Fruit fly (Drosophila melanogaster) whole organism, wandering third instar larva: ENCODE results near the gene mRpL10.
A peak's percentile ranks its signal among the peaks of the same experiment; 100 is the strongest.

ENCODE experiments used
- Abd-B ChIP-seq: fragments of >200 bp; optimal IDR thresholded peaks from 2 replicates; lab custom pipeline; 2017; ENCODE audit warnings: missing biosample characterization, missing genetic modification characterization
- CG32264 ChIP-seq: fragments of 200-800 bp; sonication (Bioruptor generic); optimal IDR thresholded peaks from 2 replicates; lab custom pipeline; 2016; ENCODE audit warnings: missing biosample characterization, missing genetic modification characterization
- CG9705 ChIP-seq: fragments of 200-800 bp; sonication (Bioruptor generic); optimal IDR thresholded peaks from 2 replicates; lab custom pipeline; 2018; ENCODE audit warnings: missing biosample characterization, mild to moderate bottlenecking, missing genetic modification characterization
- CrebA ChIP-seq: fragments of 200-800 bp; sonication (Bioruptor generic); optimal IDR thresholded peaks from 2 replicates; lab custom pipeline; 2016; ENCODE audit warnings: missing biosample characterization, mild to moderate bottlenecking, missing genetic modification characterization, borderline replicate concordance
- Dfd ChIP-seq: fragments of >200 bp; optimal IDR thresholded peaks from 2 replicates; lab custom pipeline; 2017; ENCODE audit warnings: missing biosample characterization, missing genetic modification characterization
- Dif ChIP-seq: fragments of 200-275, 200-300 bp; sonication (Bioruptor generic); optimal IDR thresholded peaks from 2 replicates; lab custom pipeline; 2018; ENCODE audit warnings: missing biosample characterization, missing genetic modification characterization; ENCODE audit not compliant: partially characterized antibody
- GATAd ChIP-seq: sonication (Bioruptor generic); optimal IDR thresholded peaks from 2 replicates; lab custom pipeline; 2016; ENCODE audit warnings: missing biosample characterization, missing genetic modification characterization
- HLH106 ChIP-seq: fragments of 200-800 bp; optimal IDR thresholded peaks from 3 replicates; lab custom pipeline; 2019; ENCODE audit warnings: missing biosample characterization, mild to moderate bottlenecking, missing genetic modification characterization, moderate library complexity
- Hnf4 ChIP-seq: fragments of 200-800 bp; sonication (Bioruptor generic); optimal IDR thresholded peaks from 2 replicates; lab custom pipeline; 2016; ENCODE audit warnings: missing biosample characterization, mild to moderate bottlenecking, missing genetic modification characterization
- Hr78 ChIP-seq: fragments of >200 bp; optimal IDR thresholded peaks from 2 replicates; lab custom pipeline; 2017; ENCODE audit warnings: missing biosample characterization, missing genetic modification characterization
- Hr83 ChIP-seq: fragments of 200-300 bp; sonication (Bioruptor generic); optimal IDR thresholded peaks from 2 replicates; lab custom pipeline; 2016; ENCODE audit warnings: missing biosample characterization, mild to moderate bottlenecking, missing genetic modification characterization, moderate library complexity; ENCODE audit not compliant: poor library complexity, severe bottlenecking
- Jra ChIP-seq: sonication (Bioruptor generic); optimal IDR thresholded peaks from 2 replicates; lab custom pipeline; 2016; ENCODE audit warnings: missing biosample characterization, missing genetic modification characterization
- Mio ChIP-seq: sonication (Bioruptor generic); optimal IDR thresholded peaks from 2 replicates; lab custom pipeline; 2016; ENCODE audit warnings: missing biosample characterization, missing genetic modification characterization
- Myc ChIP-seq: fragments of >200 bp; optimal IDR thresholded peaks from 2 replicates; lab custom pipeline; 2017
- N ChIP-seq: fragments of >200 bp; optimal IDR thresholded peaks from 2 replicates; lab custom pipeline; 2018; ENCODE audit warnings: missing biosample characterization, missing external identifiers, missing genetic modification characterization
- OdsH ChIP-seq: fragments of 200-800 bp; sonication (Bioruptor generic); optimal IDR thresholded peaks from 2 replicates; lab custom pipeline; 2016; ENCODE audit warnings: missing biosample characterization, mild to moderate bottlenecking, missing genetic modification characterization
- Rel ChIP-seq, 2 experiments: fragments of 200-800 bp; sonication (Bioruptor generic) in 1 of 2; optimal IDR thresholded peaks; 2 replicates in 1 of 2; 3 replicates in 1 of 2; lab custom pipeline; 2016 to 2019; ENCODE audit warnings: mild to moderate bottlenecking in 2 of 2, missing biosample characterization in 2 of 2, missing genetic modification characterization in 2 of 2, moderate library complexity in 1 of 2
- Sp1 ChIP-seq: fragments of 200-800 bp; sonication (Bioruptor generic); optimal IDR thresholded peaks from 3 replicates; lab custom pipeline; 2019; ENCODE audit warnings: missing biosample characterization, mild to moderate bottlenecking, missing genetic modification characterization, moderate library complexity
- Vsx2 ChIP-seq: fragments of 200-300, 225-300 bp; sonication (Bioruptor generic); optimal IDR thresholded peaks from 2 replicates; lab custom pipeline; 2018; ENCODE audit warnings: missing biosample characterization, missing genetic modification characterization; ENCODE audit not compliant: partially characterized antibody
- br ChIP-seq: fragments of 200-800 bp; sonication (Bioruptor generic); optimal IDR thresholded peaks from 2 replicates; lab custom pipeline; 2016; ENCODE audit warnings: missing biosample characterization, missing genetic modification characterization
- brk ChIP-seq: fragments of 200-800 bp; sonication (Bioruptor generic); optimal IDR thresholded peaks from 2 replicates; lab custom pipeline; 2016; ENCODE audit warnings: missing biosample characterization, mild to moderate bottlenecking, missing genetic modification characterization
- dl ChIP-seq, 2 experiments: fragments of 175-275, 200-275 bp in 1 of 2; fragments of 200-275 bp in 1 of 2; sonication (Bioruptor generic); optimal IDR thresholded peaks; lab custom pipeline; 2018; ENCODE audit warnings: mild to moderate bottlenecking in 2 of 2, missing biosample characterization in 2 of 2, missing genetic modification characterization in 2 of 2, moderate library complexity in 2 of 2; ENCODE audit not compliant: partially characterized antibody in 2 of 2, insufficient read depth in 1 of 2
- dmrt93B ChIP-seq: fragments of 200-800 bp; sonication (Bioruptor generic); optimal IDR thresholded peaks from 2 replicates; lab custom pipeline; 2018; ENCODE audit warnings: missing biosample characterization, mild to moderate bottlenecking, missing genetic modification characterization
- dsf ChIP-seq: sonication (Bioruptor generic); optimal IDR thresholded peaks from 2 replicates; lab custom pipeline; 2016; ENCODE audit warnings: missing biosample characterization, missing genetic modification characterization, borderline replicate concordance
- ey ChIP-seq: fragments of 200-800 bp; sonication (Bioruptor generic); optimal IDR thresholded peaks from 2 replicates; lab custom pipeline; 2016; ENCODE audit warnings: missing biosample characterization, missing genetic modification characterization
- foxo ChIP-seq, 2 experiments: fragments of 200-800 bp; sonication (Bioruptor generic); optimal IDR thresholded peaks; 2 replicates in 1 of 2; 3 replicates in 1 of 2; lab custom pipeline; 2016 to 2017; ENCODE audit warnings: missing biosample characterization in 2 of 2, missing genetic modification characterization in 2 of 2
- fru ChIP-seq: fragments of 200-800 bp; sonication (Bioruptor generic); optimal IDR thresholded peaks from 3 replicates; lab custom pipeline; 2016; ENCODE audit warnings: missing biosample characterization, mild to moderate bottlenecking, missing genetic modification characterization
- h ChIP-seq: fragments of 200-800 bp; sonication (Bioruptor generic); optimal IDR thresholded peaks from 3 replicates; lab custom pipeline; 2016; ENCODE audit warnings: missing biosample characterization, mild to moderate bottlenecking, missing genetic modification characterization
- jim ChIP-seq: fragments of 175-275, 200-325 bp; sonication (Bioruptor generic); optimal IDR thresholded peaks from 2 replicates; lab custom pipeline; 2016; ENCODE audit warnings: missing biosample characterization, mild to moderate bottlenecking, missing genetic modification characterization
- lola ChIP-seq: fragments of >200 bp; optimal IDR thresholded peaks from 2 replicates; lab custom pipeline; 2017; ENCODE audit warnings: missing biosample characterization, missing genetic modification characterization
- pan ChIP-seq: fragments of >200 bp; optimal IDR thresholded peaks from 2 replicates; lab custom pipeline; 2017
- psq ChIP-seq: fragments of 200-800 bp; sonication (Bioruptor generic); optimal IDR thresholded peaks from 3 replicates; lab custom pipeline; 2017; ENCODE audit warnings: missing biosample characterization, mild to moderate bottlenecking, missing genetic modification characterization, moderate library complexity
- rgr ChIP-seq: fragments of 200-800 bp; sonication (Bioruptor generic); optimal IDR thresholded peaks from 3 replicates; lab custom pipeline; 2016; ENCODE audit warnings: missing biosample characterization, mild to moderate bottlenecking, missing genetic modification characterization
- sage ChIP-seq: fragments of 200-800 bp; sonication (Bioruptor generic); optimal IDR thresholded peaks from 2 replicates; lab custom pipeline; 2016; ENCODE audit warnings: missing biosample characterization, mild to moderate bottlenecking, missing genetic modification characterization
- sv ChIP-seq: fragments of 200-800 bp; sonication (Bioruptor generic); optimal IDR thresholded peaks from 3 replicates; lab custom pipeline; 2016; ENCODE audit warnings: missing biosample characterization, missing genetic modification characterization
- tai ChIP-seq: sonication (Bioruptor generic); optimal IDR thresholded peaks from 2 replicates; lab custom pipeline; 2016; ENCODE audit warnings: missing biosample characterization, missing genetic modification characterization
- usp ChIP-seq: fragments of >200 bp; optimal IDR thresholded peaks from 2 replicates; lab custom pipeline; 2017; ENCODE audit warnings: missing biosample characterization, missing genetic modification characterization
- woc ChIP-seq: sonication (Bioruptor generic); optimal IDR thresholded peaks from 2 replicates; lab custom pipeline; 2016; ENCODE audit warnings: missing biosample characterization, mild to moderate bottlenecking, missing genetic modification characterization

Gene mRpL10

dm6 chr2L:158649-159257 is 44.8 kb upstream of the mRpL10 start, which contains the start of the genes CG33635 and spen (continued):
- no peak for TF ChIP-seq Hr78
- TF ChIP-seq CG9705: no peak
- TF ChIP-seq ey (GFP tag; lab: Kevin White, UChicago): no peak
- TF ChIP-seq woc (GFP tag; lab: Kevin White, UChicago): peak; percentile 83
- TF ChIP-seq sv (GFP tag; lab: Kevin White, UChicago): no peak
- TF ChIP-seq Hnf4 (GFP tag; lab: Kevin White, UChicago): peak; percentile 53
- no peak for TF ChIP-seq lola (GFP tag; lab: Kevin White, UChicago)
- no peak for TF ChIP-seq Mio (GFP tag; lab: Kevin White, UChicago)
- no peak for TF ChIP-seq dsf (GFP tag; lab: Kevin White, UChicago)
- peak; percentile 72 for TF ChIP-seq Sp1 (GFP tag; lab: Kevin White, UChicago)

DNA sequence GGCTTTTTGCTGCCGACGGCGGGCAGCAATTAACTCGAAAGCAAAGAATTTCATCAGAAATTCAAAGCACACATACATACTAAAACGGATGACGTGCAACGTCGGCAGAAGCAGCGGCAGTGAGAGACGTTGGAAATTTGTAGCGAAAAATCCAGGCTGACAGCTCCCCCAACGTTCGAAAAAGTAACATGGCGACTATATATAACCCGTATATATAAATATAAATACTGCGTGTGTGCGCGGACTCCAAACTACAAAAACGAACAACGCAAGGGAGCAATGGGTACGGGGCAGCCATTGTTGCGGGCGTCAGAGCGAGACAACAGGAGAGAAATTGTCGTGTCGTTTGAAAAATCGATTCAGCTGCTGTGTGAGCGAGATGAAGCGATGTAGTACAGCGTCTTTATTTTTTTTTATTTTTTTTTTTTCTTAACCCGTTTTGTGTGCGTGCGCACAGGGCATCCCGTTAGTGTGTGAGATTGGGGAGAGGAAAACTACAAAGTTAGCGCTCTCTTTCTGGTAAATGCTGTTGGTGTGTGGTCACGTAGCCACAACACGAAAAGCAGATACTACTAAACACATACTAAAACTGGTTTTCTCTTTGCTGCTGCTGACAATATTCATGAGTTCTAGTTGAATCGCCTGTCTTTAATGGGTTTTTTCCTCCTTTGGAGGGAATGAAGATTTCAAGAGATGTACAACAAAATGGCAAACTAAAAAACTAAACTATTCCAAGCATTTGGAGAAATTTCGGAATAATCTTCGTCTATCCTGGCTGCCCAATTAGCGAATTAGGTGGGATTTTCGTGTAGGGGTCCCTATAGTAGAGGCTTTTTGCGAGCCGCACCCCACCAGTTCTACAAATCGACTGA is 42.8 kb upstream of the mRpL10 start:
- TF ChIP-seq rgr (GFP tag; lab: Kevin White, UChicago) (peak; percentile 50), Abd-B (GFP tag; lab: Kevin White, UChicago) (no peak), Dfd (GFP tag; lab: Kevin White, UChicago) (no peak), dsf (GFP tag; lab: Kevin White, UChicago) (peak; percentile 45), sv (GFP tag; lab: Kevin White, UChicago) (peak; percentile 57), ey (GFP tag; lab: Kevin White, UChicago) (no peak), Myc (no peak), woc (GFP tag; lab: Kevin White, UChicago) (peak; percentile 40), HLH106 (tag; lab: Kevin White, UChicago) (peak; percentile 8), OdsH (GFP tag; lab: Kevin White, UChicago) (peak; percentile 48), Sp1 (GFP tag; lab: Kevin White, UChicago) (peak; percentile 79), Rel (GFP tag; optimal IDR thresholded peaks at IDR 0.05; lab: Kevin White, UChicago) (peak; percentile 98), Rel (tag; optimal IDR thresholded peaks at IDR 0.05; lab: Kevin White, UChicago) (peak; percentile 57), tai (GFP tag; lab: Kevin White, UChicago) (peak; percentile 54), Mio (GFP tag; lab: Kevin White, UChicago) (peak; percentile 14), br (peak; percentile 81), Hnf4 (GFP tag; lab: Kevin White, UChicago) (peak; percentile 72), GATAd (GFP tag; lab: Kevin White, UChicago) (no peak), foxo (GFP tag; optimal IDR thresholded peaks at IDR 0.05; lab: Kevin White, UChicago) (peak; percentile 9 to 91), N (GFP tag; lab: Kevin White, UChicago) (no peak), Hr83 (GFP tag; lab: Kevin White, UChicago) (peak; percentile 77), Dif (GFP tag; lab: Kevin White, UChicago) (peak; percentile 55), CG32264 (GFP tag; lab: Kevin White, UChicago) (peak; percentile 48), brk (GFP tag; lab: Kevin White, UChicago) (peak; percentile 94), usp (GFP tag; lab: Kevin White, UChicago) (no peak), Vsx2 (peak; percentile 74), CG9705 (peak; percentile 33), CrebA (GFP tag; lab: Kevin White, UChicago) (peak; percentile 97), Jra (peak; percentile 74), pan (lab: Kevin White, UChicago) (no peak), lola (GFP tag; lab: Kevin White, UChicago) (no peak), dl (GFP tag; optimal IDR thresholded peaks at IDR 0.05; lab: Kevin White, UChicago; ENCODE audit: insufficient read depth in 1 of 2, partially characterized antibody in 2 of 2) (peak; percentile 5 to 39), h (GFP tag; lab: Kevin White, UChicago) (peak; percentile 82), sage (GFP tag; lab: Kevin White, UChicago) (peak; percentile 90), fru (peak; percentile 75), Hr78 (no peak), psq (GFP tag; lab: Kevin White, UChicago) (peak; percentile 65), dmrt93B (GFP tag; lab: Kevin White, UChicago) (no peak), jim (GFP tag; lab: Kevin White, UChicago) (peak; percentile 89)
- TF ChIP-seq, all 38 proteins: peak for 27
